Worm (Caenorhabditis elegans) whole organism, midembryonic: ENCODE data around the gene K04C2.7.

ENCODE experiments used
- T22C8.4 ChIP-seq: fragments of 200-800 bp; sonication (Bioruptor generic); IDR thresholded peaks from 2 replicates; pipeline ENCODE4 v1.3.6; 2022; ENCODE audit warnings: missing genetic modification characterization, missing compliant biosample characterization
- cog-1 ChIP-seq: sonication (generic microtip); optimal IDR thresholded peaks from 2 replicates; lab custom pipeline; 2016; ENCODE audit warnings: missing genetic modification characterization, missing compliant biosample characterization
- ref-1 ChIP-seq: fragments of 200-800 bp; sonication (Bioruptor generic); conservative IDR thresholded peaks from 2 replicates; pipeline ENCODE4 v1.3.6; 2022; ENCODE audit warnings: missing genetic modification reagents, missing genetic modification characterization, missing compliant biosample characterization
- ztf-29 ChIP-seq: fragments of 200-800 bp; sonication (Bioruptor generic); IDR thresholded peaks from 2 replicates; pipeline ENCODE4 v1.3.6; 2022; ENCODE audit warnings: missing genetic modification reagents, missing genetic modification characterization, missing compliant biosample characterization

ce11 chrIII:6904468-6904867 lies 23.6 kb downstream of the K04C2.7 start:
- no peak for TF ChIP-seq ref-1 (GFP tag; lab: Robert Waterston, UW)
- no peak for TF ChIP-seq cog-1 (tag; lab: Kevin White, UChicago)
- no peak for TF ChIP-seq ztf-29 (GFP tag; lab: Robert Waterston, UW)
- TF ChIP-seq T22C8.4 (GFP tag; lab: Robert Waterston, UW) = no peak
